Worm (Caenorhabditis elegans) whole organism, L1 larva: Measurements from ENCODE around the gene zip-6.

Source experiments
- C16A3.4 ChIP-seq: fragments of 150-350 bp; optimal IDR thresholded peaks from 2 replicates; lab custom pipeline; 2014; ENCODE audit warnings: missing biosample characterization, missing genetic modification characterization
- F16B12.6 ChIP-seq: fragments of 150-350 bp; optimal IDR thresholded peaks from 2 replicates; lab custom pipeline; 2014; ENCODE audit warnings: missing biosample characterization, missing genetic modification characterization
- Y116A8C.19 ChIP-seq: sonication (generic microtip); optimal IDR thresholded peaks from 2 replicates; lab custom pipeline; 2016; ENCODE audit warnings: missing compliant biosample characterization, missing genetic modification characterization, borderline replicate concordance
- aha-1 ChIP-seq: fragments of 150-350 bp; optimal IDR thresholded peaks from 2 replicates; lab custom pipeline; 2014; ENCODE audit warnings: missing biosample characterization, missing genetic modification characterization
- alr-1 ChIP-seq: fragments of 200-800 bp; sonication (Bioruptor generic); optimal IDR thresholded peaks from 2 replicates; lab custom pipeline; 2018; ENCODE audit warnings: borderline replicate concordance, mild to moderate bottlenecking, missing genetic modification characterization, missing compliant biosample characterization
- ama-1 ChIP-seq: fragments of 150-350 bp; optimal IDR thresholded peaks from 2 replicates; lab custom pipeline; 2014
- ceh-63 ChIP-seq: fragments of 200-800 bp; sonication (Bioruptor generic); optimal IDR thresholded peaks from 2 replicates; lab custom pipeline; 2018; ENCODE audit warnings: mild to moderate bottlenecking, missing genetic modification characterization, missing compliant biosample characterization
- ceh-8 ChIP-seq: fragments of 200-800 bp; sonication (Bioruptor generic); optimal IDR thresholded peaks from 2 replicates; lab custom pipeline; 2018; ENCODE audit warnings: mild to moderate bottlenecking, missing genetic modification characterization, moderate library complexity, missing compliant biosample characterization
- ceh-82 ChIP-seq, 3 experiments: fragments of 150-350 bp in 1 of 3; sonication (generic microtip) in 2 of 3; optimal IDR thresholded peaks; 2 replicates each; lab custom pipeline; 2014 to 2017; ENCODE audit warnings: missing biosample characterization in 3 of 3, missing genetic modification characterization in 3 of 3
- ceh-88 ChIP-seq: fragments of 200-800 bp; sonication (Bioruptor generic); IDR thresholded peaks from 2 replicates; pipeline ENCODE4 v1.3.6; 2022; ENCODE audit warnings: missing genetic modification characterization, missing compliant biosample characterization
- ces-1 ChIP-seq: fragments of 150-350 bp; optimal IDR thresholded peaks from 2 replicates; lab custom pipeline; 2014; ENCODE audit warnings: missing biosample characterization, missing genetic modification reagents, missing genetic modification characterization
- dpl-1 ChIP-seq, 3 experiments: fragments of 150-350 bp in 2 of 3; sonication (generic microtip) in 1 of 3; optimal IDR thresholded peaks; 2 replicates each; lab custom pipeline; 2014 to 2017; ENCODE audit warnings: missing biosample characterization in 3 of 3, missing genetic modification characterization in 3 of 3, missing genetic modification reagents in 3 of 3
- dsc-1 ChIP-seq: sonication (generic microtip); optimal IDR thresholded peaks from 2 replicates; lab custom pipeline; 2016; ENCODE audit warnings: mild to moderate bottlenecking, missing genetic modification characterization, missing compliant biosample characterization
- efl-1 ChIP-seq, 4 experiments: fragments of 150-350 bp; optimal IDR thresholded peaks in 3 of 4; peaks in 1 of 4; 1 replicate in 1 of 4; 2 replicates in 3 of 4; lab custom pipeline; 2014; ENCODE audit warnings: missing biosample characterization in 2 of 4, missing genetic modification characterization in 2 of 4, missing genetic modification reagents in 2 of 4
- elt-2 ChIP-seq: sonication (generic microtip); optimal IDR thresholded peaks from 2 replicates; lab custom pipeline; 2016; ENCODE audit warnings: missing genetic modification characterization, mild to moderate bottlenecking, inconsistent platforms, missing compliant biosample characterization, missing genetic modification reagents
- fkh-10 ChIP-seq: sonication (generic microtip); optimal IDR thresholded peaks from 2 replicates; lab custom pipeline; 2017; ENCODE audit warnings: missing biosample characterization, missing genetic modification reagents, missing genetic modification characterization
- fkh-4 ChIP-seq: sonication (generic microtip); optimal IDR thresholded peaks from 2 replicates; lab custom pipeline; 2016; ENCODE audit warnings: missing compliant biosample characterization, missing genetic modification characterization, borderline replicate concordance
- fkh-8 ChIP-seq: sonication (generic microtip); optimal IDR thresholded peaks from 2 replicates; lab custom pipeline; 2016; ENCODE audit warnings: mild to moderate bottlenecking, missing genetic modification characterization, missing compliant biosample characterization
- fos-1 ChIP-seq: fragments of 150-350 bp; optimal IDR thresholded peaks from 2 replicates; lab custom pipeline; 2014; ENCODE audit warnings: missing biosample characterization, missing genetic modification characterization
- hlh-4 ChIP-seq: sonication (generic microtip); optimal IDR thresholded peaks from 2 replicates; lab custom pipeline; 2016; ENCODE audit warnings: mild to moderate bottlenecking, missing genetic modification characterization, missing compliant biosample characterization
- hpl-2 ChIP-seq: fragments of 150-350 bp; optimal IDR thresholded peaks from 2 replicates; lab custom pipeline; 2014; ENCODE audit warnings: missing biosample characterization, missing genetic modification reagents, missing genetic modification characterization
- isw-1 ChIP-seq: fragments of 200-800 bp; sonication (Bioruptor generic); IDR thresholded peaks from 2 replicates; pipeline ENCODE4 v1.3.6; 2022; ENCODE audit warnings: missing genetic modification characterization, missing compliant biosample characterization
- lin-13 ChIP-seq: fragments of 150-350 bp; optimal IDR thresholded peaks from 2 replicates; lab custom pipeline; 2014; ENCODE audit warnings: missing biosample characterization, missing genetic modification reagents, missing genetic modification characterization
- lin-15B ChIP-seq: fragments of 150-350 bp; sonication (generic microtip); optimal IDR thresholded peaks from 3 replicates; lab custom pipeline; 2014; ENCODE audit warnings: missing biosample characterization, missing genetic modification characterization
- lin-35 ChIP-seq, 2 experiments: fragments of 150-350 bp; optimal IDR thresholded peaks; 2 replicates each; lab custom pipeline; 2014; ENCODE audit warnings: missing biosample characterization in 2 of 2, missing genetic modification characterization in 2 of 2, missing genetic modification reagents in 2 of 2
- lin-39 ChIP-seq: fragments of 150-350 bp; optimal IDR thresholded peaks from 2 replicates; lab custom pipeline; 2014; ENCODE audit warnings: missing biosample characterization, missing genetic modification reagents, missing genetic modification characterization
- lir-3 ChIP-seq: sonication (generic microtip); optimal IDR thresholded peaks from 2 replicates; lab custom pipeline; 2016; ENCODE audit warnings: mild to moderate bottlenecking, missing genetic modification characterization, moderate library complexity, missing compliant biosample characterization; ENCODE audit not compliant: poor library complexity
- mab-9 ChIP-seq: fragments of 200-800 bp; sonication (Bioruptor generic); IDR thresholded peaks from 2 replicates; pipeline ENCODE4 v1.3.6; 2022; ENCODE audit warnings: missing genetic modification reagents, missing genetic modification characterization, missing compliant biosample characterization
- mdl-1 ChIP-seq, 2 experiments: fragments of 150-350 bp; optimal IDR thresholded peaks; 2 replicates each; lab custom pipeline; 2014 to 2017; ENCODE audit warnings: missing biosample characterization in 2 of 2, missing genetic modification characterization in 2 of 2, inconsistent platforms in 1 of 2
- mef-2 ChIP-seq: fragments of 150-350 bp; optimal IDR thresholded peaks from 2 replicates; lab custom pipeline; 2014; ENCODE audit warnings: missing biosample characterization, missing genetic modification characterization
- mep-1 ChIP-seq: fragments of 150-350 bp; optimal IDR thresholded peaks from 2 replicates; lab custom pipeline; 2014; ENCODE audit warnings: missing biosample characterization, missing genetic modification characterization
- nhr-20 ChIP-seq: sonication (generic microtip); optimal IDR thresholded peaks from 2 replicates; lab custom pipeline; 2016; ENCODE audit warnings: mild to moderate bottlenecking, missing genetic modification characterization, missing compliant biosample characterization
- nhr-237 ChIP-seq: fragments of 150-350 bp; optimal IDR thresholded peaks from 2 replicates; lab custom pipeline; 2014; ENCODE audit warnings: missing biosample characterization, missing genetic modification characterization
- nhr-71 ChIP-seq: sonication (generic microtip); optimal IDR thresholded peaks from 2 replicates; lab custom pipeline; 2016; ENCODE audit warnings: mild to moderate bottlenecking, missing genetic modification characterization, moderate library complexity, missing compliant biosample characterization
- nhr-77 ChIP-seq: fragments of 150-350 bp; optimal IDR thresholded peaks from 2 replicates; lab custom pipeline; 2014; ENCODE audit warnings: missing biosample characterization, missing genetic modification characterization
- nhr-85 ChIP-seq: sonication (generic microtip); peaks from one replicate; lab custom pipeline; 2016; ENCODE audit warnings: missing genetic modification characterization, inconsistent platforms, missing compliant biosample characterization
- nhr-90 ChIP-seq: sonication (generic microtip); optimal IDR thresholded peaks from 2 replicates; lab custom pipeline; 2016; ENCODE audit warnings: mild to moderate bottlenecking, missing genetic modification characterization, missing compliant biosample characterization; ENCODE audit not compliant: poor library complexity
- pqm-1 ChIP-seq: sonication (generic microtip); optimal IDR thresholded peaks from 3 replicates; lab custom pipeline; 2017; ENCODE audit warnings: missing biosample characterization, missing genetic modification characterization
- rnt-1 ChIP-seq: sonication (generic microtip); optimal IDR thresholded peaks from 2 replicates; lab custom pipeline; 2016; ENCODE audit warnings: mild to moderate bottlenecking, missing genetic modification characterization, moderate library complexity, missing compliant biosample characterization
- snu-23 ChIP-seq: sonication (generic microtip); optimal IDR thresholded peaks from 2 replicates; lab custom pipeline; 2016; ENCODE audit warnings: missing genetic modification characterization, missing compliant biosample characterization
- sptf-1 ChIP-seq: fragments of 150-350 bp; optimal IDR thresholded peaks from 2 replicates; lab custom pipeline; 2014; ENCODE audit warnings: missing biosample characterization, missing genetic modification characterization
- unc-130 ChIP-seq: fragments of 150-350 bp; optimal IDR thresholded peaks from 2 replicates; lab custom pipeline; 2017; ENCODE audit warnings: missing biosample characterization, missing genetic modification characterization, inconsistent platforms
- vab-15 ChIP-seq: sonication (generic microtip); optimal IDR thresholded peaks from 2 replicates; lab custom pipeline; 2017; ENCODE audit warnings: missing genotype, mild to moderate bottlenecking, missing genetic modification characterization, missing compliant biosample characterization
- xbp-1 ChIP-seq: sonication (generic microtip); optimal IDR thresholded peaks from 2 replicates; lab custom pipeline; 2016; ENCODE audit warnings: missing genetic modification characterization, missing compliant biosample characterization
- zag-1 ChIP-seq: fragments of 150-350 bp; optimal IDR thresholded peaks from 2 replicates; lab custom pipeline; 2014; ENCODE audit warnings: missing biosample characterization, missing genetic modification characterization
- zip-4 ChIP-seq: fragments of 200-800 bp; sonication (Bioruptor generic); optimal IDR thresholded peaks from 2 replicates; lab custom pipeline; 2018; ENCODE audit warnings: mild to moderate bottlenecking, missing genetic modification characterization, moderate library complexity, missing compliant biosample characterization
- ztf-11 ChIP-seq, 2 experiments: sonication (generic microtip); optimal IDR thresholded peaks; 2 replicates each; lab custom pipeline; 2016 to 2017; ENCODE audit warnings: missing genetic modification characterization in 2 of 2, missing biosample characterization in 1 of 2, missing compliant biosample characterization in 1 of 2
- ztf-4 ChIP-seq: fragments of 150-350 bp; optimal IDR thresholded peaks from 2 replicates; lab custom pipeline; 2014; ENCODE audit warnings: missing biosample characterization, missing genetic modification characterization

The zip-6 gene

ce11 chrIV:11179123-11179740 is 38.7 kb downstream of the zip-6 start, which contains the start of gene cpt-2 (continued):
- peak; percentile 86 for TF ChIP-seq lin-39 (tag; lab: Kevin White, UChicago)
- peak; percentile 91 for TF ChIP-seq mep-1 (tag; lab: Kevin White, UChicago)
- TF ChIP-seq fkh-8 (tag; lab: Kevin White, UChicago), result peak; percentile 79
- peak; percentile 84 for TF ChIP-seq lin-13
- peak; percentile 16 for TF ChIP-seq aha-1
- TF ChIP-seq ceh-82 (tag; optimal IDR thresholded peaks at IDR 0.05; lab: Kevin White, UChicago), result peak; percentile 77 to 93 (median 89)
- peak; percentile 66 for TF ChIP-seq hpl-2 (GFP tag; lab: Kevin White, UChicago)
- peak; percentile 88 for TF ChIP-seq elt-2 (tag; lab: Kevin White, UChicago)
- peak; percentile 89 for TF ChIP-seq mab-9 (GFP tag; lab: Robert Waterston, UW)
- peak; percentile 92 for TF ChIP-seq nhr-20 (tag; lab: Kevin White, UChicago)
- TF ChIP-seq isw-1, result peak; percentile 92
- peak; percentile 93 for TF ChIP-seq nhr-90 (tag; lab: Kevin White, UChicago)
- peak; percentile 94 for TF ChIP-seq nhr-71 (tag; lab: Kevin White, UChicago)
- peak; percentile 91 for TF ChIP-seq xbp-1 (tag; lab: Kevin White, UChicago)
- peak; percentile 53 for TF ChIP-seq F16B12.6 (tag; lab: Kevin White, UChicago)
- TF ChIP-seq fkh-4, result peak; percentile 49
- peak; percentile 80 for TF ChIP-seq zag-1 (tag; lab: Kevin White, UChicago)
- peak; percentile 88 for TF ChIP-seq nhr-85
- peak; percentile 93 for TF ChIP-seq snu-23 (GFP tag; lab: Kevin White, UChicago)
- peak; percentile 94 for TF ChIP-seq unc-130 (tag; lab: Kevin White, UChicago)
- TF ChIP-seq ceh-88, result peak; percentile 78
- peak; percentile 75 for TF ChIP-seq fkh-10 (GFP tag; lab: Kevin White, UChicago)
- peak; percentile 91 for TF ChIP-seq dsc-1
- TF ChIP-seq C16A3.4 (tag; lab: Kevin White, UChicago), result peak; percentile 74
- TF ChIP-seq fos-1, result peak; percentile 77
- TF ChIP-seq nhr-77 (tag; lab: Kevin White, UChicago), result peak; percentile 66
- peak; percentile 93 for TF ChIP-seq rnt-1 (tag; lab: Kevin White, UChicago)
- peak in 1 of 2 experiments; percentile 86 for TF ChIP-seq mdl-1 (tag; optimal IDR thresholded peaks at IDR 0.05; lab: Kevin White, UChicago)
- peak; percentile 81 for TF ChIP-seq lir-3

- TF ChIP-seq lin-15B (tag; lab: Kevin White, UChicago) (no peak), nhr-90 (tag; lab: Kevin White, UChicago) (no peak), unc-130 (tag; lab: Kevin White, UChicago) (no peak), lin-35 (GFP tag; optimal IDR thresholded peaks at IDR 0.05; lab: Kevin White, UChicago) (no peak), hpl-2 (GFP tag; lab: Kevin White, UChicago) (no peak), zag-1 (tag; lab: Kevin White, UChicago) (no peak), efl-1 (optimal IDR thresholded peaks at IDR 0.05; lab: Kevin White, UChicago) (no peak), efl-1 (GFP tag; optimal IDR thresholded peaks at IDR 0.05 in 1 of 2; lab: Kevin White, UChicago) (no peak), ama-1 (lab: Kevin White, UChicago) (no peak), dpl-1 (GFP tag; optimal IDR thresholded peaks at IDR 0.05; lab: Kevin White, UChicago) (no peak), hlh-4 (tag; lab: Kevin White, UChicago) (no peak), ceh-8 (GFP tag; lab: Kevin White, UChicago) (no peak)
Observed at ce11 chrIV:11178495-11178894, 39.4 kb downstream of the zip-6 start, which contains the start of gene C08F8.9. Gene C08F8.9, minus strand, starts transcription at chrIV:11178595.

- TF ChIP-seq mdl-1 (tag; optimal IDR thresholded peaks at IDR 0.05; lab: Kevin White, UChicago), result no peak
- no peak for TF ChIP-seq lin-39 (tag; lab: Kevin White, UChicago)
- no peak for TF ChIP-seq lin-13
- TF ChIP-seq ztf-4 (tag; lab: Kevin White, UChicago), result no peak
- no peak for TF ChIP-seq zip-4 (GFP tag; lab: Kevin White, UChicago)
- TF ChIP-seq hlh-4 (tag; lab: Kevin White, UChicago), result no peak
- no peak for TF ChIP-seq ces-1 (GFP tag; lab: Kevin White, UChicago)
- no peak for TF ChIP-seq Y116A8C.19 (tag; lab: Kevin White, UChicago)
- TF ChIP-seq sptf-1, result no peak
- TF ChIP-seq ceh-63 (GFP tag; lab: Kevin White, UChicago), result no peak
- no peak for TF ChIP-seq pqm-1
- no peak for TF ChIP-seq dpl-1 (GFP tag; optimal IDR thresholded peaks at IDR 0.05; lab: Kevin White, UChicago)
- TF ChIP-seq nhr-237 (tag; lab: Kevin White, UChicago), result no peak
- TF ChIP-seq vab-15 (tag; lab: Kevin White, UChicago), result no peak
- TF ChIP-seq lin-35 (GFP tag; optimal IDR thresholded peaks at IDR 0.05; lab: Kevin White, UChicago), result no peak
- no peak for TF ChIP-seq alr-1 (tag; lab: Kevin White, UChicago)
- TF ChIP-seq fkh-4, result no peak
- TF ChIP-seq ztf-11 (tag; optimal IDR thresholded peaks at IDR 0.05; lab: Kevin White, UChicago), result no peak
- TF ChIP-seq mef-2 (tag; lab: Kevin White, UChicago), result no peak
Observed at ce11 chrIV:11176967-11177366, 41.0 kb downstream of the zip-6 start, which contains the start of gene rap-3. Gene rap-3, plus strand, starts transcription at chrIV:11177267.
